Worm (Caenorhabditis elegans): ENCODE measurements around the gene Y48E1C.1.

ce11 chrII:13447166-13447643, 32.4 kb downstream of the Y48E1C.1 start, which contains the start of gene tbc-14:
- TF ChIP-seq ceh-82 (tag; optimal IDR thresholded peaks at IDR 0.05) = no peak
- TF ChIP-seq snpc-4 (tag; optimal IDR thresholded peaks at IDR 0.05) = no peak
- no peak for TF ChIP-seq nhr-237 (tag; optimal IDR thresholded peaks at IDR 0.05)
- no peak for TF ChIP-seq nhr-12 (tag; optimal IDR thresholded peaks at IDR 0.05)
- TF ChIP-seq aly-2 (tag; optimal IDR thresholded peaks at IDR 0.05) = no peak
- no peak for TF ChIP-seq lin-11 (tag; optimal IDR thresholded peaks at IDR 0.05)
- no peak for TF ChIP-seq dmd-4 (tag; optimal IDR thresholded peaks at IDR 0.05)
- no peak for TF ChIP-seq blmp-1 (tag; optimal IDR thresholded peaks at IDR 0.05; ENCODE audit: insufficient read depth)
- TF ChIP-seq elt-1 (tag; optimal IDR thresholded peaks at IDR 0.05) = no peak
- no peak for TF ChIP-seq nhr-25 (tag; optimal IDR thresholded peaks at IDR 0.05)
- TF ChIP-seq nhr-11 (tag; optimal IDR thresholded peaks at IDR 0.05) = no peak
- TF ChIP-seq nhr-10 (tag; optimal IDR thresholded peaks at IDR 0.05) = no peak
- TF ChIP-seq nhr-6 (tag; optimal IDR thresholded peaks at IDR 0.05) = no peak
- no peak for TF ChIP-seq gmeb-1 (tag; optimal IDR thresholded peaks at IDR 0.05)

Measured in whole organism, L2 larva.